Worm (Caenorhabditis elegans) whole organism, L2 larva: ENCODE measurements around the gene npr-1.

Experiments
- ceh-82 ChIP-seq: fragments of 150-350 bp; optimal IDR thresholded peaks from 2 replicates; lab custom pipeline; 2014; ENCODE audit warnings: missing biosample characterization, missing genetic modification characterization
- crh-2 ChIP-seq: sonication (generic microtip); optimal IDR thresholded peaks from 2 replicates; lab custom pipeline; 2017; ENCODE audit warnings: missing biosample characterization, missing genetic modification characterization
- elt-1 ChIP-seq: fragments of 150-350 bp; optimal IDR thresholded peaks from 2 replicates; lab custom pipeline; 2014; ENCODE audit warnings: missing biosample characterization, missing genetic modification characterization
- lin-13 ChIP-seq: fragments of 150-350 bp; optimal IDR thresholded peaks from 2 replicates; lab custom pipeline; 2014; ENCODE audit warnings: missing biosample characterization, missing genetic modification reagents, missing genetic modification characterization
- mbf-1 ChIP-seq: sonication (generic microtip); optimal IDR thresholded peaks from 2 replicates; lab custom pipeline; 2017; ENCODE audit warnings: missing biosample characterization, missing genetic modification characterization
- mdl-1 ChIP-seq, 2 experiments: fragments of 150-350 bp in 1 of 2; sonication (generic microtip) in 1 of 2; optimal IDR thresholded peaks; 2 replicates each; lab custom pipeline; 2017; ENCODE audit warnings: missing biosample characterization in 2 of 2, missing genetic modification characterization in 2 of 2
- nhr-11 ChIP-seq: fragments of 150-350 bp; optimal IDR thresholded peaks from 2 replicates; lab custom pipeline; 2014; ENCODE audit warnings: missing biosample characterization, missing genetic modification characterization
- nhr-23 ChIP-seq: fragments of 150-350 bp; optimal IDR thresholded peaks from 2 replicates; lab custom pipeline; 2014; ENCODE audit warnings: missing biosample characterization, missing genetic modification reagents, missing genetic modification characterization
- nhr-237 ChIP-seq: fragments of 150-350 bp; optimal IDR thresholded peaks from 2 replicates; lab custom pipeline; 2014; ENCODE audit warnings: missing biosample characterization, missing genetic modification characterization
- skn-1 ChIP-seq: sonication (generic microtip); optimal IDR thresholded peaks from 2 replicates; lab custom pipeline; 2017; ENCODE audit warnings: missing biosample characterization, missing genetic modification characterization

DNA sequence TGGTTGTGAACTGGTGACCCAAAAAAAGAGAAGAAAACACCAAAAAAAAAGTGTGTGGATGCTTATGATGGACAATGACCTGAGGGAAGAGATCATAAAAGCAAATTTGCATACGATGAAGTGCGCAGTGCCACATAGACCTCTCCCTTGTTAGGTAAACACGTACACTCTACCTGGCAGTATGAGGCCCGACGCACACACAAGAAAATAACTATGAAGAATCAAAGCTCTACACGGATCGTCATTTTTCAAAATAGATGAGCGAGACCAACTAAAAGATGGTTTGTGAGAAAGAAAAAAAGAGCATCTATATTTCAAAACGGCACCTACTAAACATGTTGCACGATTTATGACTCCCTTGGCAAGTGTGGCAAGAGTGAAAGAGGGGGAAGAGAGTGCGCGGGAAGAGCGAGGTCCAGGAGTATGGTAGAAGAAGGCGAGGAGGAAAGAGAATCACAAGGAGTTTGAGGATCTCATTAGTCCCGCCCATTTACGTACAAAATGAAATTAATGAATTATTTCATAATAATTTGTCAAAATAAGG, 30.4 kb upstream of the npr-1 start, which contains the start of gene mig-13:
- TF ChIP-seq mbf-1 (tag; lab: Kevin White, UChicago) (no peak), nhr-11 (tag; lab: Kevin White, UChicago) (no peak), mdl-1 (tag; optimal IDR thresholded peaks at IDR 0.05; lab: Kevin White, UChicago) (no peak), nhr-237 (no peak), nhr-23 (no peak), ceh-82 (tag; lab: Kevin White, UChicago) (no peak), lin-13 (no peak), skn-1 (tag; lab: Kevin White, UChicago) (no peak), elt-1 (tag; lab: Kevin White, UChicago) (no peak), crh-2 (tag; lab: Kevin White, UChicago) (no peak)
